Worm (Caenorhabditis elegans) whole organism, L1 larva: Measurements from ENCODE around the gene dpf-5.
A peak's percentile ranks its signal among the peaks of the same experiment; 100 is the strongest.

Experiments
- C04F5.9 ChIP-seq: sonication (generic microtip); optimal IDR thresholded peaks from 2 replicates; lab custom pipeline; 2016; ENCODE audit warnings: missing genetic modification characterization, missing compliant biosample characterization
- Y116A8C.19 ChIP-seq: sonication (generic microtip); optimal IDR thresholded peaks from 2 replicates; lab custom pipeline; 2016; ENCODE audit warnings: missing compliant biosample characterization, missing genetic modification characterization, borderline replicate concordance
- aha-1 ChIP-seq: fragments of 150-350 bp; optimal IDR thresholded peaks from 2 replicates; lab custom pipeline; 2014; ENCODE audit warnings: missing biosample characterization, missing genetic modification characterization
- alr-1 ChIP-seq: fragments of 200-800 bp; sonication (Bioruptor generic); optimal IDR thresholded peaks from 2 replicates; lab custom pipeline; 2018; ENCODE audit warnings: borderline replicate concordance, mild to moderate bottlenecking, missing genetic modification characterization, missing compliant biosample characterization
- aly-2 ChIP-seq: fragments of 150-350 bp; optimal IDR thresholded peaks from 2 replicates; lab custom pipeline; 2014; ENCODE audit warnings: missing biosample characterization, missing genetic modification characterization
- ama-1 ChIP-seq: fragments of 150-350 bp; optimal IDR thresholded peaks from 2 replicates; lab custom pipeline; 2014
- blmp-1 ChIP-seq: fragments of 150-350 bp; optimal IDR thresholded peaks from 2 replicates; lab custom pipeline; 2014; ENCODE audit warnings: missing biosample characterization, missing genetic modification characterization
- ceh-63 ChIP-seq: fragments of 200-800 bp; sonication (Bioruptor generic); optimal IDR thresholded peaks from 2 replicates; lab custom pipeline; 2018; ENCODE audit warnings: mild to moderate bottlenecking, missing genetic modification characterization, missing compliant biosample characterization
- ceh-8 ChIP-seq: fragments of 200-800 bp; sonication (Bioruptor generic); optimal IDR thresholded peaks from 2 replicates; lab custom pipeline; 2018; ENCODE audit warnings: mild to moderate bottlenecking, missing genetic modification characterization, moderate library complexity, missing compliant biosample characterization
- ceh-88 ChIP-seq: fragments of 200-800 bp; sonication (Bioruptor generic); IDR thresholded peaks from 2 replicates; pipeline ENCODE4 v1.3.6; 2022; ENCODE audit warnings: missing genetic modification characterization, missing compliant biosample characterization
- ceh-90 ChIP-seq: sonication (generic microtip); optimal IDR thresholded peaks from 2 replicates; lab custom pipeline; 2016; ENCODE audit warnings: missing genetic modification characterization, missing compliant biosample characterization
- ces-1 ChIP-seq: fragments of 150-350 bp; optimal IDR thresholded peaks from 2 replicates; lab custom pipeline; 2014; ENCODE audit warnings: missing biosample characterization, missing genetic modification reagents, missing genetic modification characterization
- dsc-1 ChIP-seq: sonication (generic microtip); optimal IDR thresholded peaks from 2 replicates; lab custom pipeline; 2016; ENCODE audit warnings: mild to moderate bottlenecking, missing genetic modification characterization, missing compliant biosample characterization
- efl-3 ChIP-seq: fragments of 200-800 bp; sonication (Bioruptor generic); optimal IDR thresholded peaks from 2 replicates; lab custom pipeline; 2018; ENCODE audit warnings: mild to moderate bottlenecking, missing genetic modification characterization, missing compliant biosample characterization
- ets-5 ChIP-seq: fragments of 200-800 bp; sonication (Bioruptor generic); IDR thresholded peaks from 2 replicates; pipeline ENCODE4 v1.3.6; 2022; ENCODE audit warnings: missing genetic modification characterization, missing compliant biosample characterization
- fkh-10 ChIP-seq: sonication (generic microtip); optimal IDR thresholded peaks from 2 replicates; lab custom pipeline; 2017; ENCODE audit warnings: missing biosample characterization, missing genetic modification reagents, missing genetic modification characterization
- fkh-4 ChIP-seq: sonication (generic microtip); optimal IDR thresholded peaks from 2 replicates; lab custom pipeline; 2016; ENCODE audit warnings: missing compliant biosample characterization, missing genetic modification characterization, borderline replicate concordance
- fkh-8 ChIP-seq: sonication (generic microtip); optimal IDR thresholded peaks from 2 replicates; lab custom pipeline; 2016; ENCODE audit warnings: mild to moderate bottlenecking, missing genetic modification characterization, missing compliant biosample characterization
- hlh-17 ChIP-seq: fragments of 200-800 bp; sonication (Bioruptor generic); optimal IDR thresholded peaks from 2 replicates; lab custom pipeline; 2018; ENCODE audit warnings: missing genetic modification characterization, mild to moderate bottlenecking, missing compliant biosample characterization, moderate library complexity, borderline replicate concordance
- hlh-4 ChIP-seq: sonication (generic microtip); optimal IDR thresholded peaks from 2 replicates; lab custom pipeline; 2016; ENCODE audit warnings: mild to moderate bottlenecking, missing genetic modification characterization, missing compliant biosample characterization
- hpl-2 ChIP-seq: fragments of 150-350 bp; optimal IDR thresholded peaks from 2 replicates; lab custom pipeline; 2014; ENCODE audit warnings: missing biosample characterization, missing genetic modification reagents, missing genetic modification characterization
- irx-1 ChIP-seq: sonication (generic microtip); optimal IDR thresholded peaks from 2 replicates; lab custom pipeline; 2016; ENCODE audit warnings: missing genetic modification characterization, missing compliant biosample characterization
- isw-1 ChIP-seq: fragments of 200-800 bp; sonication (Bioruptor generic); IDR thresholded peaks from 2 replicates; pipeline ENCODE4 v1.3.6; 2022; ENCODE audit warnings: missing genetic modification characterization, missing compliant biosample characterization
- jun-1 ChIP-seq: fragments of 150-350 bp; optimal IDR thresholded peaks from 2 replicates; lab custom pipeline; 2014; ENCODE audit warnings: missing biosample characterization, missing genetic modification reagents, missing genetic modification characterization
- lin-13 ChIP-seq: fragments of 150-350 bp; optimal IDR thresholded peaks from 2 replicates; lab custom pipeline; 2014; ENCODE audit warnings: missing biosample characterization, missing genetic modification reagents, missing genetic modification characterization
- lir-3 ChIP-seq: sonication (generic microtip); optimal IDR thresholded peaks from 2 replicates; lab custom pipeline; 2016; ENCODE audit warnings: mild to moderate bottlenecking, missing genetic modification characterization, moderate library complexity, missing compliant biosample characterization; ENCODE audit not compliant: poor library complexity
- lsy-2 ChIP-seq, 2 experiments: fragments of 150-350 bp; optimal IDR thresholded peaks; 2 replicates each; lab custom pipeline; 2014; ENCODE audit warnings: missing biosample characterization in 2 of 2, missing genetic modification characterization in 2 of 2
- mab-9 ChIP-seq: fragments of 200-800 bp; sonication (Bioruptor generic); IDR thresholded peaks from 2 replicates; pipeline ENCODE4 v1.3.6; 2022; ENCODE audit warnings: missing genetic modification reagents, missing genetic modification characterization, missing compliant biosample characterization
- mdl-1 ChIP-seq, 2 experiments: fragments of 150-350 bp; optimal IDR thresholded peaks; 2 replicates each; lab custom pipeline; 2014 to 2017; ENCODE audit warnings: missing biosample characterization in 2 of 2, missing genetic modification characterization in 2 of 2, inconsistent platforms in 1 of 2
- mef-2 ChIP-seq: fragments of 150-350 bp; optimal IDR thresholded peaks from 2 replicates; lab custom pipeline; 2014; ENCODE audit warnings: missing biosample characterization, missing genetic modification characterization
- mep-1 ChIP-seq: fragments of 150-350 bp; optimal IDR thresholded peaks from 2 replicates; lab custom pipeline; 2014; ENCODE audit warnings: missing biosample characterization, missing genetic modification characterization
- nhr-11 ChIP-seq: fragments of 150-350 bp; optimal IDR thresholded peaks from 2 replicates; lab custom pipeline; 2014; ENCODE audit warnings: missing biosample characterization, missing genetic modification characterization
- nhr-12 ChIP-seq: sonication (generic microtip); optimal IDR thresholded peaks from 2 replicates; lab custom pipeline; 2017; ENCODE audit warnings: missing biosample characterization, missing genetic modification characterization
- nhr-20 ChIP-seq: sonication (generic microtip); optimal IDR thresholded peaks from 2 replicates; lab custom pipeline; 2016; ENCODE audit warnings: mild to moderate bottlenecking, missing genetic modification characterization, missing compliant biosample characterization
- nhr-47 ChIP-seq: sonication (generic microtip); optimal IDR thresholded peaks from 2 replicates; lab custom pipeline; 2016; ENCODE audit warnings: mild to moderate bottlenecking, missing genetic modification characterization, moderate library complexity, missing compliant biosample characterization
- nhr-71 ChIP-seq: sonication (generic microtip); optimal IDR thresholded peaks from 2 replicates; lab custom pipeline; 2016; ENCODE audit warnings: mild to moderate bottlenecking, missing genetic modification characterization, moderate library complexity, missing compliant biosample characterization
- nhr-76 ChIP-seq: sonication (generic microtip); optimal IDR thresholded peaks from 2 replicates; lab custom pipeline; 2017; ENCODE audit warnings: missing biosample characterization, missing genetic modification characterization
- nhr-77 ChIP-seq: fragments of 150-350 bp; optimal IDR thresholded peaks from 2 replicates; lab custom pipeline; 2014; ENCODE audit warnings: missing biosample characterization, missing genetic modification characterization
- nhr-84 ChIP-seq: sonication (generic microtip); optimal IDR thresholded peaks from 2 replicates; lab custom pipeline; 2017; ENCODE audit warnings: missing biosample characterization, missing genetic modification characterization
- nhr-90 ChIP-seq: sonication (generic microtip); optimal IDR thresholded peaks from 2 replicates; lab custom pipeline; 2016; ENCODE audit warnings: mild to moderate bottlenecking, missing genetic modification characterization, missing compliant biosample characterization; ENCODE audit not compliant: poor library complexity
- pag-3 ChIP-seq: sonication (generic microtip); optimal IDR thresholded peaks from 2 replicates; lab custom pipeline; 2017; ENCODE audit warnings: missing genetic modification characterization, mild to moderate bottlenecking, missing compliant biosample characterization, antibody characterized with exemption, borderline replicate concordance; ENCODE audit not compliant: insufficient read depth
- pqm-1 ChIP-seq: sonication (generic microtip); optimal IDR thresholded peaks from 3 replicates; lab custom pipeline; 2017; ENCODE audit warnings: missing biosample characterization, missing genetic modification characterization
- rnt-1 ChIP-seq: sonication (generic microtip); optimal IDR thresholded peaks from 2 replicates; lab custom pipeline; 2016; ENCODE audit warnings: mild to moderate bottlenecking, missing genetic modification characterization, moderate library complexity, missing compliant biosample characterization
- skn-1 ChIP-seq: fragments of 150-350 bp; optimal IDR thresholded peaks from 2 replicates; lab custom pipeline; 2014; ENCODE audit warnings: missing biosample characterization, missing genetic modification characterization
- snpc-4 ChIP-seq: fragments of 150-350 bp; optimal IDR thresholded peaks from 2 replicates; lab custom pipeline; 2014; ENCODE audit warnings: missing biosample characterization, missing genetic modification characterization
- snu-23 ChIP-seq: sonication (generic microtip); optimal IDR thresholded peaks from 2 replicates; lab custom pipeline; 2016; ENCODE audit warnings: missing genetic modification characterization, missing compliant biosample characterization
- sptf-1 ChIP-seq: fragments of 150-350 bp; optimal IDR thresholded peaks from 2 replicates; lab custom pipeline; 2014; ENCODE audit warnings: missing biosample characterization, missing genetic modification characterization
- sup-37 ChIP-seq: fragments of 200-800 bp; sonication (Bioruptor generic); optimal IDR thresholded peaks from 2 replicates; lab custom pipeline; 2018; ENCODE audit warnings: mild to moderate bottlenecking, missing genetic modification characterization, missing compliant biosample characterization
- swsn-7 ChIP-seq: sonication (generic microtip); optimal IDR thresholded peaks from 2 replicates; lab custom pipeline; 2016; ENCODE audit warnings: missing genetic modification characterization, missing compliant biosample characterization
- tbx-2 ChIP-seq: sonication (generic microtip); optimal IDR thresholded peaks from 2 replicates; lab custom pipeline; 2016; ENCODE audit warnings: missing genetic modification characterization, missing compliant biosample characterization
- unc-98 ChIP-seq: fragments of 200-800 bp; sonication (Bioruptor generic); IDR thresholded peaks from 2 replicates; pipeline ENCODE4 v1.3.6; 2022; ENCODE audit warnings: missing genetic modification characterization, missing compliant biosample characterization
- vab-15 ChIP-seq: sonication (generic microtip); optimal IDR thresholded peaks from 2 replicates; lab custom pipeline; 2017; ENCODE audit warnings: missing genotype, mild to moderate bottlenecking, missing genetic modification characterization, missing compliant biosample characterization
- xbp-1 ChIP-seq: sonication (generic microtip); optimal IDR thresholded peaks from 2 replicates; lab custom pipeline; 2016; ENCODE audit warnings: missing genetic modification characterization, missing compliant biosample characterization
- zag-1 ChIP-seq: fragments of 150-350 bp; optimal IDR thresholded peaks from 2 replicates; lab custom pipeline; 2014; ENCODE audit warnings: missing biosample characterization, missing genetic modification characterization

dpf-5 gene

ce11 chrIV:4788332-4788731, 18.1 kb downstream of the dpf-5 start, which contains the start of gene nhr-104 (continued):
- no peak for TF ChIP-seq unc-98
- TF ChIP-seq Y116A8C.19 (tag; lab: Kevin White, UChicago) = no peak
- no peak for TF ChIP-seq snpc-4 (tag; lab: Kevin White, UChicago)
- TF ChIP-seq ama-1 (lab: Kevin White, UChicago) = no peak
- TF ChIP-seq mef-2 (tag; lab: Kevin White, UChicago) = no peak
- TF ChIP-seq ces-1 (GFP tag; lab: Kevin White, UChicago) = no peak
- no peak for TF ChIP-seq aha-1
- TF ChIP-seq mep-1 (tag; lab: Kevin White, UChicago) = peak; percentile 48
- no peak for TF ChIP-seq nhr-71 (tag; lab: Kevin White, UChicago)
- TF ChIP-seq nhr-77 (tag; lab: Kevin White, UChicago) = peak; percentile 15
- no peak for TF ChIP-seq irx-1 (tag; lab: Kevin White, UChicago)
- no peak for TF ChIP-seq xbp-1 (tag; lab: Kevin White, UChicago)
- TF ChIP-seq tbx-2 (tag; lab: Kevin White, UChicago) = peak; percentile 30
- TF ChIP-seq lir-3 (tag; lab: Kevin White, UChicago) = no peak
- TF ChIP-seq blmp-1 (tag; lab: Kevin White, UChicago) = peak; percentile 31
- TF ChIP-seq alr-1 (tag; lab: Kevin White, UChicago) = no peak
- TF ChIP-seq lsy-2 (tag; optimal IDR thresholded peaks at IDR 0.05; lab: Kevin White, UChicago) = peak; percentile 30 to 63
- no peak for TF ChIP-seq zag-1 (tag; lab: Kevin White, UChicago)
- TF ChIP-seq hpl-2 (GFP tag; lab: Kevin White, UChicago) = no peak
- no peak for TF ChIP-seq ceh-88
- no peak for TF ChIP-seq fkh-10
- TF ChIP-seq aly-2 (tag; lab: Kevin White, UChicago) = no peak
- no peak for TF ChIP-seq vab-15 (tag; lab: Kevin White, UChicago)
- no peak for TF ChIP-seq nhr-11 (tag; lab: Kevin White, UChicago)
- TF ChIP-seq isw-1 (GFP tag; lab: Robert Waterston, UW) = no peak
- peak; percentile 61 for TF ChIP-seq snu-23 (GFP tag; lab: Kevin White, UChicago)
- no peak for TF ChIP-seq lin-13 (GFP tag; lab: Kevin White, UChicago)
- no peak for TF ChIP-seq nhr-84 (tag; lab: Kevin White, UChicago)
- no peak for TF ChIP-seq sup-37
- TF ChIP-seq ceh-90 (tag; lab: Kevin White, UChicago) = no peak
- TF ChIP-seq skn-1 (tag; lab: Kevin White, UChicago) = peak; percentile 96
- TF ChIP-seq efl-3 = no peak
- TF ChIP-seq hlh-4 = no peak
- peak in 1 of 2 experiments; percentile 13 for TF ChIP-seq mdl-1 (tag; optimal IDR thresholded peaks at IDR 0.05; lab: Kevin White, UChicago)
- TF ChIP-seq mab-9 (GFP tag; lab: Robert Waterston, UW) = no peak
- no peak for TF ChIP-seq rnt-1 (tag; lab: Kevin White, UChicago)
- TF ChIP-seq nhr-12 = no peak
- TF ChIP-seq ceh-63 (GFP tag; lab: Kevin White, UChicago) = no peak
- TF ChIP-seq nhr-90 (tag; lab: Kevin White, UChicago) = peak; percentile 47
- TF ChIP-seq sptf-1 = no peak
- TF ChIP-seq C04F5.9 (tag; lab: Kevin White, UChicago) = no peak
- TF ChIP-seq nhr-76 (tag; lab: Kevin White, UChicago) = no peak
- TF ChIP-seq nhr-47 (tag; lab: Kevin White, UChicago) = no peak
- TF ChIP-seq fkh-4 (tag; lab: Kevin White, UChicago) = no peak
- no peak for TF ChIP-seq hlh-17 (GFP tag; lab: Kevin White, UChicago)
- no peak for TF ChIP-seq dsc-1
- no peak for TF ChIP-seq pqm-1 (tag; lab: Kevin White, UChicago)
- no peak for TF ChIP-seq swsn-7 (tag; lab: Kevin White, UChicago)
- TF ChIP-seq pag-3 (tag; lab: Kevin White, UChicago) = peak; percentile 47
- no peak for TF ChIP-seq ets-5 (GFP tag; lab: Robert Waterston, UW)
- TF ChIP-seq ceh-8 = no peak
- peak; percentile 65 for TF ChIP-seq nhr-20
- TF ChIP-seq fkh-8 (tag; lab: Kevin White, UChicago) = no peak
- TF ChIP-seq jun-1 = peak; percentile 28
